Fruit fly (Drosophila melanogaster) whole organism, embryonic: ENCODE measurements around the gene CG3117.

ENCODE experiments used
- CG10366 ChIP-seq: fragments of 200-800 bp; sonication (Bioruptor generic); IDR thresholded peaks from 2 replicates; pipeline ENCODE4 v1.3.6; 2022; ENCODE audit warnings: missing biosample characterization, missing genetic modification characterization
- CG12071 ChIP-seq: fragments of 200-800 bp; sonication (Bioruptor generic); optimal IDR thresholded peaks from 3 replicates; lab custom pipeline; 2018; ENCODE audit warnings: missing biosample characterization, mild to moderate bottlenecking, missing genetic modification characterization
- CG13624 ChIP-seq: fragments of 200-800 bp; sonication (Bioruptor generic); optimal IDR thresholded peaks from 2 replicates; lab custom pipeline; 2016; ENCODE audit warnings: missing biosample characterization, missing genetic modification characterization
- CG14014 ChIP-seq: fragments of 200-800 bp; sonication (Bioruptor generic); IDR thresholded peaks from 2 replicates; pipeline ENCODE4 v1.3.6; 2022; ENCODE audit warnings: missing biosample characterization, missing genetic modification characterization
- CG14441 ChIP-seq: fragments of 200-800 bp; sonication (Bioruptor generic); IDR thresholded peaks from 2 replicates; pipeline ENCODE4 v1.3.6; 2022; ENCODE audit warnings: missing biosample characterization, missing genetic modification characterization
- CG15269 ChIP-seq: fragments of 200-800 bp; sonication (Bioruptor generic); optimal IDR thresholded peaks from 2 replicates; lab custom pipeline; 2018; ENCODE audit warnings: missing biosample characterization, mild to moderate bottlenecking, missing genetic modification characterization, moderate library complexity
- CG15514 ChIP-seq: fragments of 200-800 bp; sonication (Bioruptor generic); optimal IDR thresholded peaks from 3 replicates; lab custom pipeline; 2017; ENCODE audit warnings: missing biosample characterization, missing genetic modification characterization, mild to moderate bottlenecking, moderate library complexity, missing genetic modification reagents
- CG17361 ChIP-seq: fragments of 200-800 bp; sonication (Bioruptor generic); IDR thresholded peaks from 3 replicates; pipeline ENCODE4 v1.3.6; 2022; ENCODE audit warnings: missing biosample characterization, missing genetic modification characterization
- CG17802 ChIP-seq: fragments of 200-800 bp; sonication (Bioruptor generic); optimal IDR thresholded peaks from 2 replicates; lab custom pipeline; 2018; ENCODE audit warnings: missing biosample characterization, mild to moderate bottlenecking, missing genetic modification characterization, moderate library complexity
- CG18262 ChIP-seq: fragments of 200-800 bp; optimal IDR thresholded peaks from 3 replicates; lab custom pipeline; 2019; ENCODE audit warnings: missing biosample characterization, mild to moderate bottlenecking, missing genetic modification characterization, moderate library complexity
- CG2712 ChIP-seq: fragments of 200-800 bp; optimal IDR thresholded peaks from 3 replicates; lab custom pipeline; 2019; ENCODE audit warnings: missing biosample characterization, mild to moderate bottlenecking, missing genetic modification characterization, moderate library complexity
- CG30020 ChIP-seq: fragments of 200-800 bp; optimal IDR thresholded peaks from 2 replicates; lab custom pipeline; 2019; ENCODE audit warnings: missing biosample characterization, mild to moderate bottlenecking, missing genetic modification characterization, moderate library complexity
- CG34224 ChIP-seq: fragments of 200-800 bp; sonication (Bioruptor generic); IDR thresholded peaks from 3 replicates; pipeline ENCODE4 v1.3.6; 2022; ENCODE audit warnings: missing biosample characterization, missing genetic modification characterization; ENCODE audit not compliant: partially characterized antibody
- CG34376 ChIP-seq: fragments of 200-800 bp; sonication (Bioruptor generic); optimal IDR thresholded peaks from 2 replicates; lab custom pipeline; 2018; ENCODE audit warnings: missing biosample characterization, mild to moderate bottlenecking, missing genetic modification characterization
- CG34422 ChIP-seq: fragments of 200-800 bp; sonication (Bioruptor generic); IDR thresholded peaks from 3 replicates; pipeline ENCODE4 v1.3.6; 2022; ENCODE audit warnings: missing biosample characterization, missing genetic modification characterization
- CG4730 ChIP-seq: fragments of 200-800 bp; sonication (Bioruptor generic); IDR thresholded peaks from 2 replicates; pipeline ENCODE4 v1.3.6; 2022; ENCODE audit warnings: missing biosample characterization, missing genetic modification characterization
- CG5180 ChIP-seq: fragments of 200-800 bp; sonication (Bioruptor generic); optimal IDR thresholded peaks from 3 replicates; lab custom pipeline; 2017; ENCODE audit warnings: missing biosample characterization, missing genetic modification characterization, mild to moderate bottlenecking, moderate library complexity, missing genetic modification reagents
- CG6689 ChIP-seq: fragments of 200-800 bp; sonication (Bioruptor generic); IDR thresholded peaks from 2 replicates; pipeline ENCODE4 v1.3.6; 2022; ENCODE audit warnings: missing biosample characterization, missing genetic modification characterization
- CG6854 ChIP-seq: fragments of 200-800 bp; sonication (Bioruptor generic); optimal IDR thresholded peaks from 3 replicates; lab custom pipeline; 2017; ENCODE audit warnings: missing biosample characterization, mild to moderate bottlenecking, missing genetic modification characterization
- CG9727 ChIP-seq: fragments of 200-800 bp; sonication (Bioruptor generic); optimal IDR thresholded peaks from 3 replicates; lab custom pipeline; 2017; ENCODE audit warnings: missing biosample characterization, mild to moderate bottlenecking, missing genetic modification characterization
- Dll ChIP-seq: fragments of 200-800 bp; sonication (Bioruptor generic); IDR thresholded peaks from 4 replicates; pipeline ENCODE4 v1.3.6; 2022; ENCODE audit warnings: missing biosample characterization, missing genetic modification characterization; ENCODE audit not compliant: partially characterized antibody
- E2f2 ChIP-seq: fragments of 200-800 bp; sonication (Bioruptor generic); IDR thresholded peaks from 2 replicates; pipeline ENCODE4 v1.3.6; 2022; ENCODE audit warnings: missing biosample characterization, missing genetic modification characterization
- Eip74EF ChIP-seq, 2 experiments: fragments of 200-800 bp in 1 of 2; fragments of >200 bp in 1 of 2; sonication (Bioruptor generic) in 1 of 2; optimal IDR thresholded peaks; 2 replicates each; lab custom pipeline; 2017 to 2019; ENCODE audit warnings: missing biosample characterization in 2 of 2, missing genetic modification characterization in 2 of 2, mild to moderate bottlenecking in 1 of 2, moderate library complexity in 1 of 2
- MTF-1 ChIP-seq: fragments of 200-800 bp; sonication (Bioruptor generic); optimal IDR thresholded peaks from 2 replicates; lab custom pipeline; 2018; ENCODE audit warnings: missing biosample characterization, mild to moderate bottlenecking, missing genetic modification characterization, borderline replicate concordance
- Med ChIP-seq: fragments of 200-800 bp; sonication (Bioruptor generic); peaks from one replicate; lab custom pipeline; 2016; ENCODE audit warnings: missing biosample characterization, missing genetic modification characterization, mild to moderate bottlenecking, inconsistent platforms, moderate library complexity
- Nf-YB ChIP-seq: fragments of 200-800 bp; sonication (Bioruptor generic); optimal IDR thresholded peaks from 3 replicates; lab custom pipeline; 2019; ENCODE audit warnings: missing biosample characterization, mild to moderate bottlenecking, missing genetic modification characterization, moderate library complexity
- NfI ChIP-seq: fragments of 200-800 bp; sonication (Bioruptor generic); optimal IDR thresholded peaks from 3 replicates; lab custom pipeline; 2018; ENCODE audit warnings: missing biosample characterization, mild to moderate bottlenecking, missing genetic modification characterization, moderate library complexity
- Pdp1 ChIP-seq, 2 experiments: fragments of 200-800 bp; sonication (Bioruptor generic); optimal IDR thresholded peaks; 3 replicates each; lab custom pipeline; 2016; ENCODE audit warnings: missing biosample characterization in 2 of 2, missing genetic modification characterization in 2 of 2, mild to moderate bottlenecking in 1 of 2, moderate library complexity in 1 of 2
- Usf ChIP-seq: fragments of 200-800 bp; sonication (Bioruptor generic); optimal IDR thresholded peaks from 2 replicates; lab custom pipeline; 2017; ENCODE audit warnings: missing genotype, missing biosample characterization, missing genetic modification characterization
- ato ChIP-seq: fragments of 200-800 bp; sonication (Bioruptor generic); IDR thresholded peaks from 2 replicates; pipeline ENCODE4 v1.3.6; 2022; ENCODE audit warnings: missing biosample characterization, missing genetic modification characterization; ENCODE audit not compliant: partially characterized antibody
- bbx ChIP-seq: fragments of 200-800 bp; sonication (Bioruptor generic); IDR thresholded peaks from 2 replicates; pipeline ENCODE4 v1.3.6; 2022; ENCODE audit warnings: missing biosample characterization, missing genetic modification characterization; ENCODE audit not compliant: partially characterized antibody
- cato ChIP-seq: fragments of 200-800 bp; sonication (Bioruptor generic); optimal IDR thresholded peaks from 2 replicates; lab custom pipeline; 2016; ENCODE audit warnings: missing biosample characterization, missing genetic modification characterization, borderline replicate concordance
- chm ChIP-seq: fragments of 200-800 bp; sonication (Bioruptor generic); IDR thresholded peaks from 2 replicates; pipeline ENCODE4 v1.3.6; 2022; ENCODE audit warnings: missing biosample characterization, missing genetic modification characterization
- dmrt11E ChIP-seq: fragments of 200-800 bp; sonication (Bioruptor generic); optimal IDR thresholded peaks from 3 replicates; lab custom pipeline; 2018; ENCODE audit warnings: missing biosample characterization, mild to moderate bottlenecking, missing genetic modification characterization, moderate library complexity
- gem ChIP-seq: fragments of 200-800 bp; sonication (Bioruptor generic); optimal IDR thresholded peaks from 2 replicates; lab custom pipeline; 2019; ENCODE audit warnings: missing biosample characterization, mild to moderate bottlenecking, missing genetic modification characterization, moderate library complexity
- lab ChIP-seq: fragments of 200-800 bp; sonication (Bioruptor generic); optimal IDR thresholded peaks from 3 replicates; lab custom pipeline; 2017; ENCODE audit warnings: missing biosample characterization, missing genetic modification characterization, mild to moderate bottlenecking, moderate library complexity, missing genetic modification reagents
- mirr ChIP-seq: fragments of 200-800 bp; sonication (Bioruptor generic); optimal IDR thresholded peaks from 3 replicates; lab custom pipeline; 2018; ENCODE audit warnings: missing biosample characterization, mild to moderate bottlenecking, missing genetic modification characterization
- nau ChIP-seq: fragments of 200-800 bp; sonication (Bioruptor generic); optimal IDR thresholded peaks from 3 replicates; lab custom pipeline; 2017; ENCODE audit warnings: missing biosample characterization, mild to moderate bottlenecking, missing genetic modification characterization, missing genetic modification reagents
- nerfin-2 ChIP-seq: fragments of 200-800 bp; sonication (Bioruptor generic); IDR thresholded peaks from 2 replicates; pipeline ENCODE4 v1.3.6; 2022; ENCODE audit warnings: missing biosample characterization, missing genetic modification characterization; ENCODE audit not compliant: partially characterized antibody
- otp ChIP-seq: fragments of 200-800 bp; sonication (Bioruptor generic); IDR thresholded peaks from 3 replicates; pipeline ENCODE4, ENCODE4 v1.3.6; 2022; ENCODE audit warnings: missing biosample characterization, missing genetic modification characterization
- sd ChIP-seq: fragments of 200-800 bp; sonication (Bioruptor generic); optimal IDR thresholded peaks from 3 replicates; lab custom pipeline; 2018; ENCODE audit warnings: missing biosample characterization, mild to moderate bottlenecking, missing genetic modification characterization, moderate library complexity
- sens-2 ChIP-seq: fragments of 200-800 bp; sonication (Bioruptor generic); IDR thresholded peaks from 2 replicates; pipeline ENCODE4 v1.3.6; 2022; ENCODE audit warnings: missing biosample characterization, missing genetic modification characterization
- vvl ChIP-seq: fragments of 200-800 bp; sonication (Bioruptor generic); IDR thresholded peaks from 2 replicates; pipeline ENCODE4 v1.3.6; 2022; ENCODE audit warnings: missing biosample characterization, missing genetic modification characterization
- wek ChIP-seq: fragments of 200-800 bp; sonication (Bioruptor generic); optimal IDR thresholded peaks from 3 replicates; lab custom pipeline; 2018; ENCODE audit warnings: missing biosample characterization, mild to moderate bottlenecking, missing genetic modification characterization, moderate library complexity
- z ChIP-seq: fragments of 200-800 bp; sonication (Bioruptor generic); IDR thresholded peaks from 3 replicates; pipeline ENCODE4 v1.3.6; 2022; ENCODE audit warnings: missing biosample characterization, missing genetic modification characterization
- zf30C ChIP-seq: fragments of 200-800 bp; sonication (Bioruptor generic); optimal IDR thresholded peaks from 3 replicates; lab custom pipeline; 2018; ENCODE audit warnings: missing biosample characterization, mild to moderate bottlenecking, missing genetic modification characterization

The CG3117 gene

DNA sequence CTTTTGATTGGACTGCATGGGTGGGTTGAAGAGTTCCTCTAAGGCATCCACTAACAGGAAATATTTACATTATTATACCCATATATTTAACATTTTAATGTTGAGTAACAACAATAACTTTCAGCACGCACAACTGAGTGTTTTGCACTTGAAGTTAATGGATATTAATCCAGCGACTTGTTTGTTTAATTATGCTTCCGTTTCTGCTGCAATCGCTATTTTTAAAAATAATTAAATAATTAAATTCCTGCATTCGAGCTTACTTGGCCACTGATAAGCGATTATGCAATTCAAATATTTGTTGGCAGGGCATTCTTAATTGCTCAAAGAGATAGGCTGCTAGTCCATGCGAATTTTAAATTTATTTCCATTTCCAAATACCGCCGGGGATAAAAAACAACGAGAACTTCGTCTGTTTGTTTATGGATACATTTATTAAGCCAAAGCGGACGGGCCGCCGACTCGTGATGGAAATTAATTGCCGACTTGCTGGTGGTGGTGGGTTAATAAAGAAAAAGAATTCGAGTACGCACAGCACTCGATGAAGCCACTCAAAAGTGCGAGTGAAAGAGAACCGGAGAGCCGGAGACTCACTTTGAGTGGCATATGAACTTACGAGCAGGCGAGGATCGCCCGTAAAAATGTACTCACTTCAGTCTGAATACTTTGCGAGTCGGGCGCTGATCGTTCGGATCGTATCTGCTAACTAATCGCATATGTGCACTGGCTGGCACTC lies 15.0 kb upstream of the CG3117 start (continued):
- peak; percentile 55 for TF ChIP-seq zf30C (GFP tag; lab: Kevin White, UChicago)
- peak; percentile 23 for TF ChIP-seq CG9727
- peak; percentile 33 for TF ChIP-seq lab (GFP tag; lab: Kevin White, UChicago)
- peak; percentile 3 for TF ChIP-seq CG6854 (GFP tag; lab: Kevin White, UChicago)
- no peak for TF ChIP-seq gem (tag; lab: Kevin White, UChicago)
- peak; percentile 1 for TF ChIP-seq NfI (GFP tag; lab: Kevin White, UChicago)
- TF ChIP-seq bbx: peak; percentile 80
- peak; percentile 75 for TF ChIP-seq sd
- TF ChIP-seq otp (GFP tag; lab: Robert Waterston, UW): 0 out of 3 replicates have a peak, but pooled peaks have one; percentile 64
- TF ChIP-seq z (GFP tag; lab: Robert Waterston, UW): peak; percentile 99
- no peak for TF ChIP-seq nerfin-2 (GFP tag; lab: Robert Waterston, UW)
- TF ChIP-seq CG34422 (GFP tag; lab: Robert Waterston, UW): no peak
- no peak for TF ChIP-seq dmrt11E (tag; lab: Kevin White, UChicago)
- no peak for TF ChIP-seq Nf-YB
- peak; percentile 40 for TF ChIP-seq CG18262 (tag; lab: Kevin White, UChicago)
- TF ChIP-seq mirr (GFP tag; lab: Kevin White, UChicago): peak; percentile 13
- no peak for TF ChIP-seq Usf (GFP tag; lab: Kevin White, UChicago)
- TF ChIP-seq CG4730 (GFP tag; lab: Robert Waterston, UW): no peak
- peak; percentile 58; the same call in 2 of the 3 replicates for TF ChIP-seq CG34224 (GFP tag; lab: Robert Waterston, UW)
- TF ChIP-seq Eip74EF (GFP tag; optimal IDR thresholded peaks at IDR 0.05; lab: Kevin White, UChicago): peak in 1 of 2 experiments; percentile 12
- no peak for TF ChIP-seq CG17802 (tag; lab: Kevin White, UChicago)
- TF ChIP-seq CG15269 (tag; lab: Kevin White, UChicago): peak; percentile 0
- no peak for TF ChIP-seq CG5180 (GFP tag; lab: Kevin White, UChicago)
- TF ChIP-seq CG6689 (GFP tag; lab: Robert Waterston, UW): no peak
- peak; percentile 51; the same call in 1 of the 2 replicates for TF ChIP-seq ato
- TF ChIP-seq CG10366 (GFP tag; lab: Robert Waterston, UW): no peak
- TF ChIP-seq CG12071 (GFP tag; lab: Kevin White, UChicago): peak; percentile 25
- TF ChIP-seq CG14014 (GFP tag; lab: Robert Waterston, UW): 0 out of 2 replicates have a peak, but pooled peaks have one; percentile 6
- TF ChIP-seq CG13624 (GFP tag; lab: Kevin White, UChicago): no peak
- no peak for TF ChIP-seq nau
- TF ChIP-seq cato (GFP tag; lab: Kevin White, UChicago): no peak
- no peak for TF ChIP-seq CG30020 (tag; lab: Kevin White, UChicago)
- peak; percentile 28 for TF ChIP-seq CG2712
- 0 out of 3 replicates have a peak, but pooled peaks have one; percentile 28 for TF ChIP-seq CG17361 (GFP tag; lab: Robert Waterston, UW)
- TF ChIP-seq CG34376 (GFP tag; lab: Kevin White, UChicago): peak; percentile 53
- peak; percentile 58; the same call in 1 of the 2 replicates for TF ChIP-seq vvl (GFP tag; lab: Robert Waterston, UW)
- no peak for TF ChIP-seq CG14441
- peak; percentile 39 for TF ChIP-seq wek (GFP tag; lab: Kevin White, UChicago)
- TF ChIP-seq chm (GFP tag; lab: Robert Waterston, UW): peak; percentile 68; the same call in 1 of the 2 replicates
- peak in 1 of 2 experiments; percentile 80 for TF ChIP-seq Pdp1 (GFP tag; optimal IDR thresholded peaks at IDR 0.05; lab: Kevin White, UChicago)
- peak; percentile 48; the same call in 1 of the 4 replicates for TF ChIP-seq Dll
- peak; percentile 7 for TF ChIP-seq MTF-1 (GFP tag; lab: Kevin White, UChicago)
- TF ChIP-seq sens-2 (GFP tag; lab: Robert Waterston, UW): no peak
- peak; percentile 77 for TF ChIP-seq Med (GFP tag; lab: Kevin White, UChicago)
- TF ChIP-seq E2f2 (GFP tag; lab: Robert Waterston, UW): 0 out of 2 replicates have a peak, but pooled peaks have one; percentile 9
- peak; percentile 15 for TF ChIP-seq CG15514 (GFP tag; lab: Kevin White, UChicago)
